Worm (Caenorhabditis elegans) whole organism, L4 larva: ENCODE results near the gene ssp-33.

ENCODE experiments used
- egl-43 ChIP-seq: fragments of 200-800 bp; sonication (Bioruptor generic); IDR thresholded peaks from 2 replicates; pipeline ENCODE4 v1.3.6; 2022; ENCODE audit warnings: missing genetic modification reagents, missing genetic modification characterization, missing compliant biosample characterization
- hlh-11 ChIP-seq: fragments of 200-800 bp; sonication (Bioruptor generic); optimal IDR thresholded peaks from 2 replicates; lab custom pipeline; 2018; ENCODE audit warnings: mild to moderate bottlenecking, missing genetic modification characterization, missing compliant biosample characterization
- nhr-25 ChIP-seq: sonication (generic microtip); optimal IDR thresholded peaks from 2 replicates; lab custom pipeline; 2017; ENCODE audit warnings: missing genetic modification characterization, mild to moderate bottlenecking, missing compliant biosample characterization, antibody characterized with exemption, moderate library complexity, borderline replicate concordance; ENCODE audit not compliant: insufficient read depth

ce11 chrV:14736851-14737250 lies 25.7 kb downstream of the ssp-33 start, which contains the start of gene Y50E8A.5:
- TF ChIP-seq hlh-11 (tag; lab: Kevin White, UChicago) (no peak), nhr-25 (no peak), egl-43 (GFP tag; lab: Robert Waterston, UW) (no peak)
